Worm (Caenorhabditis elegans) whole organism, late embryonic: ENCODE results near the gene dpy-11.

Experiments used
- che-1 ChIP-seq: sonication (generic microtip); optimal IDR thresholded peaks from 2 replicates; lab custom pipeline; 2016; ENCODE audit warnings: mild to moderate bottlenecking, missing genetic modification characterization, missing compliant biosample characterization
- elt-2 ChIP-seq: sonication (generic microtip); optimal IDR thresholded peaks from 2 replicates; lab custom pipeline; 2016; ENCODE audit warnings: missing genetic modification reagents, missing genetic modification characterization, missing compliant biosample characterization
- ets-4 ChIP-seq: sonication (generic microtip); optimal IDR thresholded peaks from 2 replicates; lab custom pipeline; 2016; ENCODE audit warnings: missing genetic modification characterization, missing compliant biosample characterization
- eyg-1 ChIP-seq: sonication (generic microtip); optimal IDR thresholded peaks from 2 replicates; lab custom pipeline; 2016; ENCODE audit warnings: missing genotype, missing genetic modification characterization, missing compliant biosample characterization
- hlh-30 ChIP-seq: sonication (generic microtip); optimal IDR thresholded peaks from 2 replicates; lab custom pipeline; 2017; ENCODE audit warnings: antibody characterized with exemption, missing genetic modification characterization, missing compliant biosample characterization; ENCODE audit not compliant: insufficient read depth
- lin-11 ChIP-seq: fragments of 200-800 bp; sonication (Bioruptor generic); optimal IDR thresholded peaks from 2 replicates; lab custom pipeline; 2018; ENCODE audit warnings: mild to moderate bottlenecking, missing genetic modification characterization, missing compliant biosample characterization
- nhr-11 ChIP-seq: fragments of 150-350 bp; optimal IDR thresholded peaks from 2 replicates; lab custom pipeline; 2014; ENCODE audit warnings: missing biosample characterization, missing genetic modification characterization
- pha-4 ChIP-seq: fragments of 150-350 bp; optimal IDR thresholded peaks from 2 replicates; lab custom pipeline; 2018; ENCODE audit warnings: missing biosample characterization, missing genetic modification reagents, missing genetic modification characterization
- pqm-1 ChIP-seq: sonication (generic microtip); optimal IDR thresholded peaks from 2 replicates; lab custom pipeline; 2016; ENCODE audit warnings: missing genetic modification characterization, missing compliant biosample characterization
- syd-9 ChIP-seq: sonication (generic microtip); optimal IDR thresholded peaks from 2 replicates; lab custom pipeline; 2016; ENCODE audit warnings: mild to moderate bottlenecking, missing genetic modification characterization, moderate library complexity, missing compliant biosample characterization
- tbx-2 ChIP-seq: sonication (generic microtip); optimal IDR thresholded peaks from 2 replicates; lab custom pipeline; 2016; ENCODE audit warnings: missing genetic modification characterization, missing compliant biosample characterization

ce11 chrV:6503158-6503557 lies 11.9 kb downstream of the dpy-11 start:
- TF ChIP-seq syd-9 (no peak), lin-11 (tag; lab: Kevin White, UChicago) (no peak), pha-4 (tag; lab: Kevin White, UChicago) (no peak), che-1 (tag; lab: Kevin White, UChicago) (no peak), elt-2 (no peak), ets-4 (tag; lab: Kevin White, UChicago) (no peak), pqm-1 (tag; lab: Kevin White, UChicago) (no peak), nhr-11 (no peak), eyg-1 (tag; lab: Kevin White, UChicago) (no peak), hlh-30 (tag; lab: Kevin White, UChicago) (no peak), tbx-2 (tag; lab: Kevin White, UChicago) (no peak)
